Fruit fly (Drosophila melanogaster) whole organism, embryonic: ENCODE measurements around the gene mbm.

Experiments
- Bteb2 ChIP-seq: fragments of 200-800 bp; sonication (Bioruptor generic); optimal IDR thresholded peaks from 2 replicates; lab custom pipeline; 2016; ENCODE audit warnings: missing biosample characterization, missing genetic modification characterization
- CG10565 ChIP-seq: fragments of 200-800 bp; sonication (Bioruptor generic); optimal IDR thresholded peaks from 3 replicates; lab custom pipeline; 2016; ENCODE audit warnings: missing biosample characterization, mild to moderate bottlenecking, missing genetic modification characterization
- CG11695 ChIP-seq: fragments of 200-800 bp; sonication (Bioruptor generic); IDR thresholded peaks from 3 replicates; pipeline ENCODE4 v1.3.6; 2022; ENCODE audit warnings: missing biosample characterization, missing genetic modification characterization
- CG12104 ChIP-seq: fragments of 200-800 bp; sonication (Bioruptor generic); optimal IDR thresholded peaks from 3 replicates; lab custom pipeline; 2016; ENCODE audit warnings: missing biosample characterization, missing genetic modification characterization
- CG14050 ChIP-seq: fragments of 200-800 bp; sonication (Bioruptor generic); IDR thresholded peaks from 3 replicates; pipeline ENCODE4 v1.3.6; 2022; ENCODE audit warnings: missing biosample characterization, missing genetic modification characterization
- CG15696 ChIP-seq: fragments of 200-800 bp; sonication (Bioruptor generic); optimal IDR thresholded peaks from 2 replicates; lab custom pipeline; 2019; ENCODE audit warnings: missing biosample characterization, mild to moderate bottlenecking, missing genetic modification characterization, moderate library complexity
- CG16815 ChIP-seq: fragments of 200-800 bp; sonication (Bioruptor generic); optimal IDR thresholded peaks from 3 replicates; lab custom pipeline; 2017; ENCODE audit warnings: missing biosample characterization, mild to moderate bottlenecking, missing genetic modification characterization
- CG18011 ChIP-seq: fragments of 200-800 bp; sonication (Bioruptor generic); optimal IDR thresholded peaks from 2 replicates; lab custom pipeline; 2017; ENCODE audit warnings: missing biosample characterization, missing genetic modification characterization, mild to moderate bottlenecking, moderate library complexity, missing genotype
- CG2199 ChIP-seq: fragments of 200-800 bp; sonication (Bioruptor generic); IDR thresholded peaks from 3 replicates; pipeline ENCODE4 v1.3.6; 2022; ENCODE audit warnings: missing biosample characterization, missing genetic modification characterization
- CG2712 ChIP-seq: fragments of 200-800 bp; optimal IDR thresholded peaks from 3 replicates; lab custom pipeline; 2019; ENCODE audit warnings: missing biosample characterization, mild to moderate bottlenecking, missing genetic modification characterization, moderate library complexity
- CG32532 ChIP-seq: fragments of 200-800 bp; sonication (Bioruptor generic); IDR thresholded peaks from 2 replicates; pipeline ENCODE4 v1.3.6; 2022; ENCODE audit warnings: missing biosample characterization, missing genetic modification characterization
- CG4282 ChIP-seq: fragments of 200-800 bp; sonication (Bioruptor generic); optimal IDR thresholded peaks from 2 replicates; lab custom pipeline; 2016; ENCODE audit warnings: missing biosample characterization, missing genetic modification characterization
- CG4360 ChIP-seq: fragments of 200-800 bp; sonication (Bioruptor generic); IDR thresholded peaks from 2 replicates; pipeline ENCODE4 v1.3.6; 2022; ENCODE audit warnings: missing biosample characterization, missing genetic modification characterization
- CG43689 ChIP-seq: fragments of 200-800 bp; sonication (Bioruptor generic); IDR thresholded peaks from 2 replicates; pipeline ENCODE4 v1.3.6; 2022; ENCODE audit warnings: missing biosample characterization, missing genetic modification characterization
- CG6272 ChIP-seq: fragments of 200-800 bp; sonication (Bioruptor generic); IDR thresholded peaks from 2 replicates; pipeline ENCODE4 v1.3.6; 2022; ENCODE audit warnings: missing biosample characterization, missing genetic modification characterization
- CG6813 ChIP-seq: fragments of 200-800 bp; sonication (Bioruptor generic); optimal IDR thresholded peaks from 2 replicates; lab custom pipeline; 2017; ENCODE audit warnings: missing biosample characterization, missing genetic modification characterization, mild to moderate bottlenecking, moderate library complexity, missing genetic modification reagents
- CG7271 ChIP-seq: fragments of 200-800 bp; sonication (Bioruptor generic); optimal IDR thresholded peaks from 2 replicates; lab custom pipeline; 2018; ENCODE audit warnings: missing biosample characterization, mild to moderate bottlenecking, missing genetic modification characterization, moderate library complexity
- CG7357 ChIP-seq: fragments of 200-800 bp; sonication (Bioruptor generic); IDR thresholded peaks from 3 replicates; pipeline ENCODE4 v1.3.6; 2022; ENCODE audit warnings: missing biosample characterization, missing genetic modification characterization
- D ChIP-seq, 2 experiments: fragments of 200-800 bp in 1 of 2; fragments of >200 bp in 1 of 2; sonication (Bioruptor generic) in 1 of 2; optimal IDR thresholded peaks; 2 replicates in 1 of 2; 3 replicates in 1 of 2; lab custom pipeline; 2017; ENCODE audit warnings: mild to moderate bottlenecking in 1 of 2, missing biosample characterization in 1 of 2, missing genetic modification characterization in 1 of 2, missing genetic modification reagents in 1 of 2
- Doc2 ChIP-seq: fragments of 200-800 bp; sonication (Bioruptor generic); IDR thresholded peaks from 2 replicates; pipeline ENCODE4 v1.3.6; 2022; ENCODE audit warnings: missing biosample characterization, missing genetic modification characterization
- ERR ChIP-seq: fragments of 200-800 bp; sonication (Bioruptor generic); optimal IDR thresholded peaks from 2 replicates; lab custom pipeline; 2016; ENCODE audit warnings: missing biosample characterization, missing genetic modification characterization
- HLH4C ChIP-seq: fragments of 200-800 bp; sonication (Bioruptor generic); IDR thresholded peaks from 3 replicates; pipeline ENCODE4 v1.3.6; 2022; ENCODE audit warnings: missing biosample characterization, missing genetic modification characterization; ENCODE audit not compliant: partially characterized antibody
- Hmx ChIP-seq: fragments of 200-800 bp; sonication (Bioruptor generic); optimal IDR thresholded peaks from 2 replicates; lab custom pipeline; 2016; ENCODE audit warnings: missing biosample characterization, missing genetic modification characterization
- Kr ChIP-seq: fragments of 200-800 bp; sonication (Bioruptor generic); optimal IDR thresholded peaks from 2 replicates; lab custom pipeline; 2017; ENCODE audit warnings: missing biosample characterization, mild to moderate bottlenecking, missing genetic modification characterization
- Mes4 ChIP-seq: fragments of 200-800 bp; sonication (Bioruptor generic); optimal IDR thresholded peaks from 2 replicates; lab custom pipeline; 2016; ENCODE audit warnings: missing biosample characterization, missing genetic modification characterization
- Myb ChIP-seq: fragments of 200-800 bp; sonication (Bioruptor generic); optimal IDR thresholded peaks from 2 replicates; lab custom pipeline; 2016; ENCODE audit warnings: missing biosample characterization, missing genetic modification characterization
- Neu2 ChIP-seq: fragments of 200-800 bp; sonication (Bioruptor generic); optimal IDR thresholded peaks from 3 replicates; lab custom pipeline; 2016; ENCODE audit warnings: missing biosample characterization, missing genetic modification characterization, borderline replicate concordance
- Pdp1 ChIP-seq, 2 experiments: fragments of 200-800 bp; sonication (Bioruptor generic); optimal IDR thresholded peaks; 3 replicates each; lab custom pipeline; 2016; ENCODE audit warnings: missing biosample characterization in 2 of 2, missing genetic modification characterization in 2 of 2, mild to moderate bottlenecking in 1 of 2, moderate library complexity in 1 of 2
- ara ChIP-seq: fragments of 200-800 bp; sonication (Bioruptor generic); IDR thresholded peaks from 2 replicates; pipeline ENCODE4 v1.3.6; 2022; ENCODE audit warnings: missing biosample characterization, missing genetic modification characterization
- bbx ChIP-seq: fragments of 200-800 bp; sonication (Bioruptor generic); IDR thresholded peaks from 2 replicates; pipeline ENCODE4 v1.3.6; 2022; ENCODE audit warnings: missing biosample characterization, missing genetic modification characterization; ENCODE audit not compliant: partially characterized antibody
- chinmo ChIP-seq: fragments of 200-800 bp; sonication (Bioruptor generic); IDR thresholded peaks from 4 replicates; pipeline ENCODE4 v1.3.6; 2022; ENCODE audit warnings: missing biosample characterization, missing genetic modification characterization; ENCODE audit not compliant: partially characterized antibody
- dati ChIP-seq: fragments of 200-800 bp; sonication (Bioruptor generic); IDR thresholded peaks from 2 replicates; pipeline ENCODE4 v1.3.6; 2022; ENCODE audit warnings: missing biosample characterization, missing genetic modification characterization
- fru ChIP-seq: fragments of >200 bp; optimal IDR thresholded peaks from 2 replicates; lab custom pipeline; 2017
- fu2 ChIP-seq: fragments of 200-800 bp; sonication (Bioruptor generic); optimal IDR thresholded peaks from 2 replicates; lab custom pipeline; 2016; ENCODE audit warnings: missing biosample characterization, missing genetic modification characterization
- gsb ChIP-seq: fragments of 200-800 bp; sonication (Bioruptor generic); IDR thresholded peaks from 2 replicates; pipeline ENCODE4 v1.3.6; 2022; ENCODE audit warnings: missing biosample characterization, missing genetic modification characterization
- hkb ChIP-seq, 2 experiments: fragments of 200-800 bp in 1 of 2; fragments of >200 bp in 1 of 2; sonication (Bioruptor generic) in 1 of 2; IDR thresholded peaks in 1 of 2; optimal IDR thresholded peaks in 1 of 2; 2 replicates each; pipeline versions ENCODE4 v1.3.6 to Lab custom; 2017 to 2022; ENCODE audit warnings: missing biosample characterization in 1 of 2, missing genetic modification characterization in 1 of 2
- insv ChIP-seq, 2 experiments: fragments of 200-800 bp; sonication (Bioruptor generic); optimal IDR thresholded peaks; 3 replicates each; lab custom pipeline; 2016 to 2018; ENCODE audit warnings: missing biosample characterization in 2 of 2, missing genetic modification characterization in 2 of 2
- jigr1 ChIP-seq: fragments of 200-800 bp; sonication (Bioruptor generic); IDR thresholded peaks from 3 replicates; pipeline ENCODE4 v1.3.6; 2022; ENCODE audit warnings: missing biosample characterization, missing genetic modification characterization
- jumu ChIP-seq: fragments of 200-800 bp; sonication (Bioruptor generic); optimal IDR thresholded peaks from 3 replicates; lab custom pipeline; 2016; ENCODE audit warnings: missing biosample characterization, missing genetic modification characterization
- lab ChIP-seq: fragments of 200-800 bp; sonication (Bioruptor generic); optimal IDR thresholded peaks from 3 replicates; lab custom pipeline; 2017; ENCODE audit warnings: missing biosample characterization, missing genetic modification characterization, mild to moderate bottlenecking, moderate library complexity, missing genetic modification reagents
- pros ChIP-seq: fragments of 200-800 bp; sonication (Bioruptor generic); optimal IDR thresholded peaks from 3 replicates; lab custom pipeline; 2019; ENCODE audit warnings: missing biosample characterization, mild to moderate bottlenecking, missing genetic modification characterization, moderate library complexity
- ranshi ChIP-seq: fragments of 200-800 bp; sonication (Bioruptor generic); IDR thresholded peaks from 2 replicates; pipeline ENCODE4 v1.3.6; 2022; ENCODE audit warnings: missing biosample characterization, missing genetic modification characterization
- row ChIP-seq: fragments of 200-800 bp; sonication (Bioruptor generic); IDR thresholded peaks from 3 replicates; pipeline ENCODE4 v1.3.6; 2022; ENCODE audit warnings: missing biosample characterization, missing genetic modification characterization
- seq ChIP-seq: fragments of 200-800 bp; sonication (Bioruptor generic); IDR thresholded peaks from 2 replicates; pipeline ENCODE4 v1.3.6; 2022; ENCODE audit warnings: missing biosample characterization, missing genetic modification characterization
- sim ChIP-seq: fragments of 200-800 bp; sonication (Bioruptor generic); IDR thresholded peaks from 2 replicates; pipeline ENCODE4 v1.3.6; 2022; ENCODE audit warnings: missing biosample characterization, missing genetic modification characterization
- sima ChIP-seq: fragments of 200-800 bp; sonication (Bioruptor generic); optimal IDR thresholded peaks from 2 replicates; lab custom pipeline; 2016; ENCODE audit warnings: missing biosample characterization, missing genetic modification characterization
- slp2 ChIP-seq: fragments of 200-800 bp; sonication (Bioruptor generic); optimal IDR thresholded peaks from 2 replicates; lab custom pipeline; 2016; ENCODE audit warnings: missing biosample characterization, missing genetic modification characterization
- tll ChIP-seq, 2 experiments: fragments of 200-800 bp in 1 of 2; fragments of >200 bp in 1 of 2; sonication (Bioruptor generic) in 1 of 2; optimal IDR thresholded peaks; 2 replicates each; lab custom pipeline; 2017 to 2019; ENCODE audit warnings: missing biosample characterization in 2 of 2, missing genetic modification characterization in 2 of 2, mild to moderate bottlenecking in 1 of 2, moderate library complexity in 1 of 2

mbm gene

dm6 chr2L:297480-298284 is 24.2 kb upstream of the mbm start, which contains the start of gene Pi3K21B (continued):
- peak; percentile 53 for TF ChIP-seq CG6813
- TF ChIP-seq ERR: peak; percentile 81
- TF ChIP-seq Bteb2 (GFP tag; lab: Kevin White, UChicago): peak; percentile 83
- TF ChIP-seq fu2: peak; percentile 93
- TF ChIP-seq sim (GFP tag; lab: Robert Waterston, UW): no peak
- TF ChIP-seq lab (GFP tag; lab: Kevin White, UChicago): peak; percentile 92
- peak; percentile 86 for TF ChIP-seq row (GFP tag; lab: Robert Waterston, UW)
- TF ChIP-seq Neu2 (GFP tag; lab: Kevin White, UChicago): peak; percentile 58
- TF ChIP-seq fru (lab: Kevin White, UChicago): no peak
- TF ChIP-seq pros (GFP tag; lab: Kevin White, UChicago): peak; percentile 36
- TF ChIP-seq CG6272 (GFP tag; lab: Robert Waterston, UW): peak; percentile 78
- peak in 1 of 2 experiments; percentile 74 for TF ChIP-seq insv (GFP tag; optimal IDR thresholded peaks at IDR 0.05; lab: Kevin White, UChicago)
- peak; percentile 78 for TF ChIP-seq slp2 (GFP tag; lab: Kevin White, UChicago)
- peak; percentile 89 for TF ChIP-seq CG12104 (GFP tag; lab: Kevin White, UChicago)
- TF ChIP-seq tll (GFP tag; optimal IDR thresholded peaks at IDR 0.05; lab: Kevin White, UChicago): no peak
- TF ChIP-seq chinmo (GFP tag; lab: Robert Waterston, UW): 0 out of 4 replicates have a peak, but pooled peaks have one; percentile 70
- no peak for TF ChIP-seq Kr (GFP tag; lab: Kevin White, UChicago)
- TF ChIP-seq Doc2 (GFP tag; lab: Robert Waterston, UW): no peak
- TF ChIP-seq ara (GFP tag; lab: Robert Waterston, UW): peak; percentile 82
- peak; percentile 77 for TF ChIP-seq CG10565 (GFP tag; lab: Kevin White, UChicago)
- TF ChIP-seq jumu: peak; percentile 93
- peak; percentile 70 for TF ChIP-seq seq (GFP tag; lab: Robert Waterston, UW)
- TF ChIP-seq hkb (optimal IDR thresholded peaks at IDR 0.05; lab: Kevin White, UChicago): peak; percentile 40
- peak; percentile 82 for TF ChIP-seq hkb (GFP tag; IDR thresholded peaks at IDR 0.05; lab: Robert Waterston, UW)
- TF ChIP-seq Hmx (GFP tag; lab: Kevin White, UChicago): peak; percentile 58
- peak; percentile 21 for TF ChIP-seq CG7271 (tag; lab: Kevin White, UChicago)
- TF ChIP-seq HLH4C (GFP tag; lab: Robert Waterston, UW): no peak
- peak; percentile 93 for TF ChIP-seq CG15696 (tag; lab: Kevin White, UChicago)
- TF ChIP-seq Pdp1 (GFP tag; optimal IDR thresholded peaks at IDR 0.05; lab: Kevin White, UChicago): peak; percentile 85 to 90
- TF ChIP-seq CG4282 (GFP tag; lab: Kevin White, UChicago): peak; percentile 92
- TF ChIP-seq CG7357: peak; percentile 70
- 0 out of 2 replicates have a peak, but pooled peaks have one; percentile 38 for TF ChIP-seq gsb (GFP tag; lab: Robert Waterston, UW)
- no peak for TF ChIP-seq CG4360 (GFP tag; lab: Robert Waterston, UW)
- peak; percentile 64 for TF ChIP-seq CG14050 (GFP tag; lab: Robert Waterston, UW)
- TF ChIP-seq D (optimal IDR thresholded peaks at IDR 0.05; lab: Kevin White, UChicago): no peak
- peak; percentile 77 for TF ChIP-seq D (GFP tag; optimal IDR thresholded peaks at IDR 0.05; lab: Kevin White, UChicago)
- peak; percentile 54 for TF ChIP-seq bbx (GFP tag; lab: Robert Waterston, UW)
- peak; percentile 75 for TF ChIP-seq Myb (GFP tag; lab: Kevin White, UChicago)
- no peak; the same call in none of the 2 replicates for TF ChIP-seq CG43689 (GFP tag; lab: Robert Waterston, UW)
- peak; percentile 72; the same call in 2 of the 3 replicates for TF ChIP-seq jigr1 (GFP tag; lab: Robert Waterston, UW)
- TF ChIP-seq CG2199: no peak
- TF ChIP-seq CG32532: peak; percentile 86
- TF ChIP-seq ranshi (GFP tag; lab: Robert Waterston, UW): peak; percentile 85; the same call in 1 of the 2 replicates
- 0 out of 2 replicates have a peak, but pooled peaks have one; percentile 13 for TF ChIP-seq dati (GFP tag; lab: Robert Waterston, UW)
- TF ChIP-seq CG11695 (GFP tag; lab: Robert Waterston, UW): peak; percentile 80
- TF ChIP-seq Mes4 (GFP tag; lab: Kevin White, UChicago): peak; percentile 80
- peak; percentile 92 for TF ChIP-seq CG2712 (tag; lab: Kevin White, UChicago)
- TF ChIP-seq sima: peak; percentile 36
- peak; percentile 80 for TF ChIP-seq CG18011 (GFP tag; lab: Kevin White, UChicago)
- TF ChIP-seq CG16815 (GFP tag; lab: Kevin White, UChicago): peak; percentile 89
